Fruit fly (Drosophila melanogaster) whole organism, embryonic: ENCODE data around the gene sesB.
A peak's percentile ranks its signal among the peaks of the same experiment; 100 is the strongest.

Source experiments
- Abd-B ChIP-seq: fragments of 200-800 bp; sonication (Bioruptor generic); optimal IDR thresholded peaks from 2 replicates; lab custom pipeline; 2018; ENCODE audit warnings: missing biosample characterization, mild to moderate bottlenecking, missing genetic modification characterization, moderate library complexity
- Awh ChIP-seq: fragments of 200-800 bp; sonication (Bioruptor generic); IDR thresholded peaks from 2 replicates; pipeline ENCODE4, ENCODE4 v1.3.6; 2022; ENCODE audit warnings: missing biosample characterization, missing genetic modification characterization
- BEAF-32 ChIP-seq: fragments of 200-800 bp; sonication (Bioruptor generic); optimal IDR thresholded peaks from 3 replicates; lab custom pipeline; 2017; ENCODE audit warnings: missing biosample characterization, missing genetic modification characterization, mild to moderate bottlenecking, moderate library complexity, missing genetic modification reagents
- Bdp1 ChIP-seq: fragments of 200-800 bp; sonication (Bioruptor generic); optimal IDR thresholded peaks from 3 replicates; lab custom pipeline; 2016; ENCODE audit warnings: missing biosample characterization, missing genetic modification characterization
- Blimp-1 ChIP-seq: fragments of 200-800 bp; sonication (Bioruptor generic); optimal IDR thresholded peaks from 3 replicates; lab custom pipeline; 2018; ENCODE audit warnings: missing biosample characterization, missing genetic modification characterization, mild to moderate bottlenecking, moderate library complexity, missing genetic modification reagents
- CG10431 ChIP-seq: fragments of 200-800 bp; sonication (Bioruptor generic); optimal IDR thresholded peaks from 3 replicates; lab custom pipeline; 2018; ENCODE audit warnings: missing biosample characterization, mild to moderate bottlenecking, missing genetic modification characterization
- CG11085 ChIP-seq: fragments of 200-800 bp; sonication (Bioruptor generic); IDR thresholded peaks from 2 replicates; pipeline ENCODE4 v1.3.6; 2022; ENCODE audit warnings: missing biosample characterization, missing genetic modification characterization
- CG12659 ChIP-seq: fragments of 200-800 bp; sonication (Bioruptor generic); optimal IDR thresholded peaks from 3 replicates; lab custom pipeline; 2017; ENCODE audit warnings: mild to moderate bottlenecking, missing biosample characterization, missing genetic modification reagents, missing genetic modification characterization
- CG13624 ChIP-seq: fragments of 200-800 bp; sonication (Bioruptor generic); optimal IDR thresholded peaks from 2 replicates; lab custom pipeline; 2016; ENCODE audit warnings: missing biosample characterization, missing genetic modification characterization
- CG14860 ChIP-seq: fragments of 200-800 bp; sonication (Bioruptor generic); IDR thresholded peaks from 3 replicates; pipeline ENCODE4 v1.3.6; 2022; ENCODE audit warnings: missing biosample characterization, missing genetic modification characterization; ENCODE audit not compliant: partially characterized antibody
- CG14965 ChIP-seq: fragments of 200-800 bp; sonication (Bioruptor generic); optimal IDR thresholded peaks from 2 replicates; lab custom pipeline; 2016; ENCODE audit warnings: missing biosample characterization, missing genetic modification characterization, borderline replicate concordance
- CG1602 ChIP-seq: fragments of 200-800 bp; sonication (Bioruptor generic); optimal IDR thresholded peaks from 3 replicates; lab custom pipeline; 2016; ENCODE audit warnings: missing biosample characterization, missing genetic modification characterization
- CG2120 ChIP-seq: fragments of 200-800 bp; sonication (Bioruptor generic); optimal IDR thresholded peaks from 3 replicates; lab custom pipeline; 2016; ENCODE audit warnings: missing biosample characterization, missing genetic modification characterization
- CG31441 ChIP-seq: fragments of 200-800 bp; sonication (Bioruptor generic); IDR thresholded peaks from 2 replicates; pipeline ENCODE4 v1.3.6; 2022; ENCODE audit warnings: missing biosample characterization, missing genetic modification characterization
- CG3847 ChIP-seq: fragments of 200-800 bp; sonication (Bioruptor generic); IDR thresholded peaks from 2 replicates; pipeline ENCODE4 v1.3.6; 2022; ENCODE audit warnings: missing biosample characterization, missing genetic modification characterization
- CG42726 ChIP-seq: fragments of 200-800 bp; sonication (Bioruptor generic); IDR thresholded peaks from 2 replicates; pipeline ENCODE4 v1.3.6; 2022; ENCODE audit warnings: missing biosample characterization, missing genetic modification characterization; ENCODE audit not compliant: partially characterized antibody
- CG7745 ChIP-seq: fragments of 200-800 bp; sonication (Bioruptor generic); optimal IDR thresholded peaks from 2 replicates; lab custom pipeline; 2018; ENCODE audit warnings: missing biosample characterization, mild to moderate bottlenecking, missing genetic modification characterization, moderate library complexity
- CG8359 ChIP-seq: fragments of 200-800 bp; sonication (Bioruptor generic); optimal IDR thresholded peaks from 2 replicates; lab custom pipeline; 2017; ENCODE audit warnings: missing biosample characterization, mild to moderate bottlenecking, missing genetic modification characterization, borderline replicate concordance
- CG9727 ChIP-seq: fragments of 200-800 bp; sonication (Bioruptor generic); optimal IDR thresholded peaks from 3 replicates; lab custom pipeline; 2017; ENCODE audit warnings: missing biosample characterization, mild to moderate bottlenecking, missing genetic modification characterization
- D19A ChIP-seq: fragments of 200-800 bp; optimal IDR thresholded peaks from 3 replicates; lab custom pipeline; 2019; ENCODE audit warnings: missing biosample characterization, mild to moderate bottlenecking, missing genetic modification characterization, moderate library complexity
- Doc3 ChIP-seq: fragments of 200-800 bp; sonication (Bioruptor generic); IDR thresholded peaks from 3 replicates; pipeline ENCODE4 v1.3.6; 2022; ENCODE audit warnings: missing biosample characterization, missing genetic modification characterization; ENCODE audit not compliant: partially characterized antibody
- Eip74EF ChIP-seq, 2 experiments: fragments of 200-800 bp in 1 of 2; fragments of >200 bp in 1 of 2; sonication (Bioruptor generic) in 1 of 2; optimal IDR thresholded peaks; 2 replicates each; lab custom pipeline; 2017 to 2019; ENCODE audit warnings: missing biosample characterization in 2 of 2, missing genetic modification characterization in 2 of 2, mild to moderate bottlenecking in 1 of 2, moderate library complexity in 1 of 2
- GATAe ChIP-seq: fragments of 200-800 bp; sonication (Bioruptor generic); conservative IDR thresholded peaks from 2 replicates; pipeline ENCODE4 v1.3.6; 2022; ENCODE audit warnings: missing biosample characterization, missing genetic modification characterization
- HHEX ChIP-seq: fragments of 200-800 bp; sonication (Bioruptor generic); optimal IDR thresholded peaks from 3 replicates; lab custom pipeline; 2017; ENCODE audit warnings: missing biosample characterization, mild to moderate bottlenecking, missing genetic modification characterization, missing genetic modification reagents
- Hr3 ChIP-seq: fragments of 200-800 bp; sonication (Bioruptor generic); optimal IDR thresholded peaks from 3 replicates; lab custom pipeline; 2016; ENCODE audit warnings: missing biosample characterization, missing genetic modification characterization
- Lpt ChIP-seq: fragments of >200 bp; optimal IDR thresholded peaks from 2 replicates; lab custom pipeline; 2018; ENCODE audit warnings: missing biosample characterization, missing genetic modification characterization
- NFAT ChIP-seq: fragments of 200-800 bp; sonication (Bioruptor generic); IDR thresholded peaks from 2 replicates; pipeline ENCODE4 v1.3.6; 2022; ENCODE audit warnings: missing biosample characterization, missing genetic modification characterization
- Rfx ChIP-seq: fragments of 200-800 bp; sonication (Bioruptor generic); IDR thresholded peaks from 2 replicates; pipeline ENCODE4 v1.3.6; 2022; ENCODE audit warnings: missing biosample characterization, missing genetic modification characterization
- Stat92E ChIP-seq, 3 experiments: fragments of >200 bp in 2 of 3; fragments of 200-800 bp in 1 of 3; sonication (Bioruptor generic) in 1 of 3; optimal IDR thresholded peaks; 2 replicates each; lab custom pipeline; 2017 to 2019; ENCODE audit warnings: missing biosample characterization in 3 of 3, missing genetic modification characterization in 3 of 3, mild to moderate bottlenecking in 1 of 3, moderate library complexity in 1 of 3
- Taf1 ChIP-seq: fragments of 200-800 bp; sonication (Bioruptor generic); IDR thresholded peaks from 2 replicates; pipeline ENCODE4 v1.3.6; 2022; ENCODE audit warnings: missing biosample characterization, missing genetic modification characterization
- Tbp ChIP-seq: fragments of >200 bp; optimal IDR thresholded peaks from 2 replicates; lab custom pipeline; 2018; ENCODE audit warnings: missing biosample characterization, missing genetic modification characterization
- Xbp1 ChIP-seq: fragments of 200-800 bp; sonication (Bioruptor generic); optimal IDR thresholded peaks from 3 replicates; lab custom pipeline; 2016; ENCODE audit warnings: missing biosample characterization, mild to moderate bottlenecking, missing genetic modification characterization
- aop ChIP-seq: fragments of 200-800 bp; sonication (Bioruptor generic); IDR thresholded peaks from 2 replicates; pipeline ENCODE4 v1.3.6; 2022; ENCODE audit warnings: missing biosample characterization, missing genetic modification characterization
- bsh ChIP-seq, 2 experiments: fragments of 200-800 bp; sonication (Bioruptor generic); optimal IDR thresholded peaks; 2 replicates each; lab custom pipeline; 2017 to 2018; ENCODE audit warnings: mild to moderate bottlenecking in 2 of 2, missing biosample characterization in 2 of 2, missing genetic modification characterization in 2 of 2, moderate library complexity in 1 of 2
- crc ChIP-seq: fragments of 200-800 bp; sonication (Bioruptor generic); optimal IDR thresholded peaks from 2 replicates; lab custom pipeline; 2016; ENCODE audit warnings: missing biosample characterization, missing genetic modification characterization
- en ChIP-seq: fragments of 200-800 bp; sonication (Bioruptor generic); optimal IDR thresholded peaks from 2 replicates; lab custom pipeline; 2016; ENCODE audit warnings: missing biosample characterization, missing genetic modification characterization
- eyg ChIP-seq: fragments of 200-800 bp; sonication (Bioruptor generic); optimal IDR thresholded peaks from 3 replicates; lab custom pipeline; 2016; ENCODE audit warnings: missing biosample characterization, missing genetic modification characterization
- grau ChIP-seq: fragments of 200-800 bp; optimal IDR thresholded peaks from 3 replicates; lab custom pipeline; 2019; ENCODE audit warnings: missing biosample characterization, mild to moderate bottlenecking, missing genetic modification characterization, moderate library complexity
- inv ChIP-seq: fragments of 200-800 bp; sonication (Bioruptor generic); IDR thresholded peaks from 2 replicates; pipeline ENCODE4 v1.3.6; 2022; ENCODE audit warnings: missing biosample characterization, missing genetic modification characterization; ENCODE audit not compliant: partially characterized antibody
- lilli ChIP-seq: fragments of 200-800 bp; sonication (Bioruptor generic); optimal IDR thresholded peaks from 3 replicates; lab custom pipeline; 2016; ENCODE audit warnings: missing biosample characterization, missing genetic modification characterization
- lola ChIP-seq, 3 experiments: fragments of >200 bp in 2 of 3; fragments of 200-800 bp in 1 of 3; sonication (Bioruptor generic) in 1 of 3; optimal IDR thresholded peaks; 2 replicates each; lab custom pipeline; 2017 to 2019; ENCODE audit warnings: missing biosample characterization in 3 of 3, missing genetic modification characterization in 3 of 3, mild to moderate bottlenecking in 1 of 3, moderate library complexity in 1 of 3
- nau ChIP-seq: fragments of 200-800 bp; sonication (Bioruptor generic); optimal IDR thresholded peaks from 3 replicates; lab custom pipeline; 2017; ENCODE audit warnings: missing biosample characterization, mild to moderate bottlenecking, missing genetic modification characterization, missing genetic modification reagents
- phol ChIP-seq: fragments of 200-800 bp; sonication (Bioruptor generic); optimal IDR thresholded peaks from 3 replicates; lab custom pipeline; 2018; ENCODE audit warnings: missing biosample characterization, mild to moderate bottlenecking, missing genetic modification characterization, moderate library complexity
- pnt ChIP-seq: fragments of 200-800 bp; sonication (Bioruptor generic); optimal IDR thresholded peaks from 3 replicates; lab custom pipeline; 2016; ENCODE audit warnings: missing biosample characterization, missing genetic modification characterization
- stwl ChIP-seq: fragments of 200-800 bp; sonication (Bioruptor generic); optimal IDR thresholded peaks from 3 replicates; lab custom pipeline; 2018; ENCODE audit warnings: missing biosample characterization, mild to moderate bottlenecking, missing genetic modification characterization, moderate library complexity
- tna ChIP-seq: fragments of 200-800 bp; sonication (Bioruptor generic); IDR thresholded peaks from 2 replicates; pipeline ENCODE4 v1.3.6; 2022; ENCODE audit warnings: missing biosample characterization, missing genetic modification characterization; ENCODE audit not compliant: partially characterized antibody
- zen ChIP-seq: fragments of 200-800 bp; sonication (Bioruptor generic); optimal IDR thresholded peaks from 3 replicates; lab custom pipeline; 2018; ENCODE audit warnings: missing biosample characterization, mild to moderate bottlenecking, missing genetic modification characterization, moderate library complexity

Gene sesB

DNA sequence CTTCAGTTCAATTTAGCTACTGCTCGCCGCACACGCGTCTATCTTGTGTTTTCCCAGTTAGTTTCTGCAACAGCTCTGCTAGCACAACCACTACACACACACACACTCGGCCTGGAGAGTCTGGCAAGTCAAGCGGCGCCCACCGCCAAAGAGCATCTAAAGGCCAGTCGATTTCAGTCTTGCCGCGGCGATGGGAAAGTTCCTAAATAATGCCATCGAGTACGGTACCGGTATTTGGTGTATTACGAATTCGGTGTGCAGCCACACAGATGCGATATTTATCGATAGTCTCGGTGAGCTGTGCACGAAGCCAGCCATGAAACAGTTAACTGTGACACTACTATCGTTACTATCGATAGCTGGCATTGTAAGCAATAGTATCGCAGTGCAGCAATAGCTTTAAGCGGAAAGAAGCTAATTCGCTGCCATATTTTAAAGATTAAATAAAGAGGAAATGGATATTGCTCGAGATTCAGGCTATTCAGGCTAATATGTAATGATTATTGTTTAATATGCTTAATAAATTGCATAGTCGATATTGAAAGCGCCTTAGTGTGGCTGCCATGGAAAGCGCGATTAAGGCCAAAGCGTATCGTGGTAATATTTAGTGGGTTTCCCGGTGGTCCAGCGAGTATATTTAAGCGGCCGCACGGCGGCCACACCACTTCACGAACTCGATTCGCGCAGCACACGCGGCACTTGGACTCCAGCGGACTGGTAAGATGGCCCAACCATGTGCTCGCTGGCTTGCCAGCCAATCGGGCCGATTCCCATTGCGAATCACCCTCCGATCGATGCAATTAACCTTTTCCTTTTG is 41.8 kb downstream of the sesB start, which contains the start of gene stx (continued):
- TF ChIP-seq CG42726 (GFP tag; lab: Robert Waterston, UW) (peak; percentile 95), stwl (tag; lab: Kevin White, UChicago) (peak; percentile 81), zen (tag; lab: Kevin White, UChicago) (no peak), HHEX (GFP tag; lab: Kevin White, UChicago) (peak; percentile 45), inv (GFP tag; lab: Robert Waterston, UW) (peak; percentile 99), CG3847 (GFP tag; lab: Robert Waterston, UW) (peak; percentile 35; the same call in 1 of the 2 replicates), lola (GFP tag; optimal IDR thresholded peaks at IDR 0.05; lab: Kevin White, UChicago) (peak in 1 of 3 experiments; percentile 18), nau (no peak), eyg (GFP tag; lab: Kevin White, UChicago) (no peak), lilli (GFP tag; lab: Kevin White, UChicago) (no peak), CG14860 (GFP tag; lab: Robert Waterston, UW) (peak; percentile 98), bsh (GFP tag; optimal IDR thresholded peaks at IDR 0.05; lab: Kevin White, UChicago) (peak in 1 of 2 experiments; percentile 15), GATAe (GFP tag; lab: Robert Waterston, UW) (no peak), NFAT (GFP tag; lab: Robert Waterston, UW) (peak; percentile 78), CG1602 (GFP tag; lab: Kevin White, UChicago) (no peak), BEAF-32 (GFP tag; lab: Kevin White, UChicago) (peak; percentile 100), CG14965 (GFP tag; lab: Kevin White, UChicago) (no peak), Rfx (GFP tag; lab: Robert Waterston, UW) (peak; percentile 59), Hr3 (GFP tag; lab: Kevin White, UChicago) (no peak), CG7745 (tag; lab: Kevin White, UChicago) (no peak), crc (GFP tag; lab: Kevin White, UChicago) (no peak), CG13624 (GFP tag; lab: Kevin White, UChicago) (peak; percentile 37), CG8359 (GFP tag; lab: Kevin White, UChicago) (no peak), Tbp (GFP tag; lab: Kevin White, UChicago) (peak; percentile 38), CG2120 (peak; percentile 3), D19A (no peak), Lpt (no peak), pnt (no peak), CG9727 (GFP tag; lab: Kevin White, UChicago) (no peak), CG31441 (GFP tag; lab: Robert Waterston, UW) (peak; percentile 43; the same call in 1 of the 2 replicates), Stat92E (GFP tag; optimal IDR thresholded peaks at IDR 0.05; lab: Kevin White, UChicago) (peak in 1 of 3 experiments; percentile 21), CG11085 (GFP tag; lab: Robert Waterston, UW) (peak; percentile 27; the same call in 1 of the 2 replicates), Eip74EF (GFP tag; optimal IDR thresholded peaks at IDR 0.05; lab: Kevin White, UChicago) (no peak), Awh (peak; percentile 47; the same call in 1 of the 2 replicates), Abd-B (GFP tag; lab: Kevin White, UChicago) (peak; percentile 26), CG12659 (GFP tag; lab: Kevin White, UChicago) (peak; percentile 62), Bdp1 (GFP tag; lab: Kevin White, UChicago) (no peak), tna (GFP tag; lab: Robert Waterston, UW) (peak; percentile 87), Taf1 (GFP tag; lab: Robert Waterston, UW) (peak; percentile 8; the same call in 1 of the 2 replicates), Doc3 (GFP tag; lab: Robert Waterston, UW) (peak; percentile 94), Xbp1 (GFP tag; lab: Kevin White, UChicago) (no peak), grau (tag; lab: Kevin White, UChicago) (peak; percentile 2), Blimp-1 (GFP tag; lab: Kevin White, UChicago) (no peak), phol (peak; percentile 75), en (GFP tag; lab: Kevin White, UChicago) (no peak), CG10431 (peak; percentile 28), aop (GFP tag; lab: Robert Waterston, UW) (0 out of 2 replicates have a peak, but pooled peaks have one; percentile 29)
